Worm (Caenorhabditis elegans) whole organism, L3 larva: ENCODE results near the gene ung-1.

Experiments used
- R02D3.7 ChIP-seq: fragments of 150-350 bp; optimal IDR thresholded peaks from 2 replicates; lab custom pipeline; 2014; ENCODE audit warnings: missing biosample characterization, missing genetic modification characterization
- ZK546.5 ChIP-seq: sonication (generic microtip); optimal IDR thresholded peaks from 2 replicates; lab custom pipeline; 2017; ENCODE audit warnings: missing biosample characterization, missing genetic modification characterization
- aly-2 ChIP-seq: fragments of 150-350 bp; optimal IDR thresholded peaks from 2 replicates; lab custom pipeline; 2014; ENCODE audit warnings: missing biosample characterization, missing genetic modification characterization
- ama-1 ChIP-seq: fragments of 150-350 bp; optimal IDR thresholded peaks from 2 replicates; lab custom pipeline; 2018
- ceh-16 ChIP-seq: sonication (generic microtip); optimal IDR thresholded peaks from 2 replicates; lab custom pipeline; 2017; ENCODE audit warnings: missing biosample characterization, missing genetic modification characterization
- ceh-28 ChIP-seq: fragments of 150-350 bp; optimal IDR thresholded peaks from 2 replicates; lab custom pipeline; 2014; ENCODE audit warnings: missing biosample characterization, missing genetic modification reagents, missing genetic modification characterization
- egl-27 ChIP-seq: sonication (generic microtip); optimal IDR thresholded peaks from 4 replicates; lab custom pipeline; 2017; ENCODE audit warnings: missing biosample characterization, missing genetic modification reagents, missing genetic modification characterization
- elt-1 ChIP-seq: fragments of 150-350 bp; optimal IDR thresholded peaks from 2 replicates; lab custom pipeline; 2014; ENCODE audit warnings: missing biosample characterization, missing genetic modification characterization
- elt-2 ChIP-seq: sonication (generic microtip); optimal IDR thresholded peaks from 2 replicates; lab custom pipeline; 2016; ENCODE audit warnings: missing genetic modification reagents, mild to moderate bottlenecking, missing genetic modification characterization, missing compliant biosample characterization
- elt-3 ChIP-seq, 3 experiments: fragments of 150-350 bp in 1 of 3; sonication (generic microtip) in 2 of 3; optimal IDR thresholded peaks; 2 replicates in 2 of 3; 4 replicates in 1 of 3; lab custom pipeline; 2014 to 2017; ENCODE audit warnings: missing biosample characterization in 3 of 3, missing genetic modification characterization in 3 of 3
- eor-1 ChIP-seq, 2 experiments: fragments of 150-350 bp; optimal IDR thresholded peaks; 2 replicates each; lab custom pipeline; 2014 to 2018; ENCODE audit warnings: missing biosample characterization in 2 of 2, missing genetic modification characterization in 2 of 2
- fkh-10 ChIP-seq: sonication (generic microtip); optimal IDR thresholded peaks from 2 replicates; lab custom pipeline; 2017; ENCODE audit warnings: missing biosample characterization, missing genetic modification reagents, missing genetic modification characterization
- fos-1 ChIP-seq: fragments of 150-350 bp; optimal IDR thresholded peaks from 2 replicates; lab custom pipeline; 2014; ENCODE audit warnings: missing biosample characterization, missing genetic modification characterization
- hmg-11 ChIP-seq: sonication (generic microtip); optimal IDR thresholded peaks from 2 replicates; lab custom pipeline; 2016; ENCODE audit warnings: missing genetic modification characterization, missing compliant biosample characterization
- lin-15B ChIP-seq: fragments of 150-350 bp; optimal IDR thresholded peaks from 2 replicates; lab custom pipeline; 2014; ENCODE audit warnings: missing biosample characterization, missing genetic modification characterization
- lsy-12 ChIP-seq: sonication (generic microtip); optimal IDR thresholded peaks from 2 replicates; lab custom pipeline; 2016; ENCODE audit warnings: mild to moderate bottlenecking, missing genetic modification characterization, missing compliant biosample characterization
- mdl-1 ChIP-seq: fragments of 150-350 bp; optimal IDR thresholded peaks from 2 replicates; lab custom pipeline; 2014; ENCODE audit warnings: missing biosample characterization, missing genetic modification characterization
- mml-1 ChIP-seq: fragments of 150-350 bp; sonication (generic microtip); optimal IDR thresholded peaks from 3 replicates; lab custom pipeline; 2014; ENCODE audit warnings: missing biosample characterization, missing genetic modification characterization
- nfya-1 ChIP-seq: sonication (generic microtip); optimal IDR thresholded peaks from 2 replicates; lab custom pipeline; 2017; ENCODE audit warnings: missing genetic modification characterization, mild to moderate bottlenecking, missing compliant biosample characterization, antibody characterized with exemption, moderate library complexity; ENCODE audit not compliant: insufficient read depth
- nhr-11 ChIP-seq: fragments of 150-350 bp; optimal IDR thresholded peaks from 2 replicates; lab custom pipeline; 2014; ENCODE audit warnings: missing biosample characterization, missing genetic modification characterization
- nhr-12 ChIP-seq: fragments of 150-350 bp; optimal IDR thresholded peaks from 2 replicates; lab custom pipeline; 2014; ENCODE audit warnings: missing biosample characterization, missing genetic modification characterization
- nhr-237 ChIP-seq: fragments of 150-350 bp; optimal IDR thresholded peaks from 2 replicates; lab custom pipeline; 2014; ENCODE audit warnings: missing biosample characterization, missing genetic modification characterization
- nhr-25 ChIP-seq: sonication (generic microtip); optimal IDR thresholded peaks from 2 replicates; lab custom pipeline; 2017; ENCODE audit warnings: missing biosample characterization, missing genetic modification characterization
- nhr-28 ChIP-seq: fragments of 150-350 bp; optimal IDR thresholded peaks from 2 replicates; lab custom pipeline; 2014; ENCODE audit warnings: missing biosample characterization, missing genetic modification characterization
- nhr-76 ChIP-seq: fragments of 150-350 bp; sonication (generic microtip); optimal IDR thresholded peaks from 5 replicates; lab custom pipeline; 2014; ENCODE audit warnings: missing biosample characterization, missing genetic modification characterization
- nhr-77 ChIP-seq: fragments of 150-350 bp; optimal IDR thresholded peaks from 2 replicates; lab custom pipeline; 2014; ENCODE audit warnings: missing biosample characterization, missing genetic modification characterization
- pha-4 ChIP-seq: fragments of 150-350 bp; optimal IDR thresholded peaks from 2 replicates; lab custom pipeline; 2014; ENCODE audit warnings: missing biosample characterization, missing genetic modification reagents, missing genetic modification characterization
- sea-2 ChIP-seq: fragments of 150-350 bp; sonication (generic microtip); optimal IDR thresholded peaks from 4 replicates; lab custom pipeline; 2014; ENCODE audit warnings: missing biosample characterization, missing genetic modification reagents, missing genetic modification characterization
- skn-1 ChIP-seq: fragments of 150-350 bp; optimal IDR thresholded peaks from 2 replicates; lab custom pipeline; 2014; ENCODE audit warnings: missing biosample characterization, missing genetic modification characterization
- snpc-4 ChIP-seq: fragments of 150-350 bp; optimal IDR thresholded peaks from 2 replicates; lab custom pipeline; 2014; ENCODE audit warnings: missing biosample characterization, missing genetic modification characterization
- ztf-11 ChIP-seq: fragments of 150-350 bp; optimal IDR thresholded peaks from 2 replicates; lab custom pipeline; 2014; ENCODE audit warnings: missing biosample characterization, missing genetic modification characterization

ung-1 gene

DNA sequence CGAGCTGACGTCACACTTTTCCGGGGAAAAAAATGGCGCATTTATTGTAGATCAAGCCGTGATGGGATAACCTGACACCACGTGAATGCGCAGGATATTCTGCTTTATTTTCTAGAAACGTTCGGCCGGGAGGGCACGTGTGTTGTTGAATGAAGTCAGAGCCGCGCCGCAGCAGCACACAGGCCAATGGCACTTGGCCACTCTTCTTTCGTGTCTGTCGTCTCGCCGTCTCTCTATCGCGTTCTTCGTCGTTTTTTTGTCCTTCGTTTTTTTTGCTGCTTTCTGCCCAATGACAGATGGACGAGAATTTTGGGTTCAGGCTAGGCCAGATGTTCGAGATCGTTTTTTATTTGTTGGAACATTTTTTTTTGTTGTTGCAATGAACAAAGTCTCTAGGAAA is 7.6 kb upstream of the ung-1 start (continued):
- TF ChIP-seq nhr-12 (tag; lab: Kevin White, UChicago) (no peak), nhr-237 (tag; lab: Kevin White, UChicago) (no peak), mdl-1 (tag; lab: Kevin White, UChicago) (no peak), elt-1 (tag; lab: Kevin White, UChicago) (no peak), nfya-1 (tag; lab: Kevin White, UChicago) (peak; percentile 93), lsy-12 (tag; lab: Kevin White, UChicago) (no peak), ZK546.5 (tag; lab: Kevin White, UChicago) (no peak), ama-1 (lab: Kevin White, UChicago) (no peak), nhr-76 (no peak), eor-1 (tag; optimal IDR thresholded peaks at IDR 0.05; lab: Kevin White, UChicago) (no peak), elt-3 (tag; optimal IDR thresholded peaks at IDR 0.05; lab: Kevin White, UChicago) (no peak), sea-2 (GFP tag; lab: Kevin White, UChicago) (no peak), nhr-28 (tag; lab: Kevin White, UChicago) (no peak), skn-1 (tag; lab: Kevin White, UChicago) (no peak), nhr-25 (tag; lab: Kevin White, UChicago) (peak; percentile 2), snpc-4 (tag; lab: Kevin White, UChicago) (peak; percentile 39), fos-1 (tag; lab: Kevin White, UChicago) (no peak), mml-1 (tag; lab: Kevin White, UChicago) (no peak), fkh-10 (no peak), lin-15B (tag; lab: Kevin White, UChicago) (peak; percentile 87), nhr-77 (tag; lab: Kevin White, UChicago) (no peak), nhr-11 (no peak)

DNA sequence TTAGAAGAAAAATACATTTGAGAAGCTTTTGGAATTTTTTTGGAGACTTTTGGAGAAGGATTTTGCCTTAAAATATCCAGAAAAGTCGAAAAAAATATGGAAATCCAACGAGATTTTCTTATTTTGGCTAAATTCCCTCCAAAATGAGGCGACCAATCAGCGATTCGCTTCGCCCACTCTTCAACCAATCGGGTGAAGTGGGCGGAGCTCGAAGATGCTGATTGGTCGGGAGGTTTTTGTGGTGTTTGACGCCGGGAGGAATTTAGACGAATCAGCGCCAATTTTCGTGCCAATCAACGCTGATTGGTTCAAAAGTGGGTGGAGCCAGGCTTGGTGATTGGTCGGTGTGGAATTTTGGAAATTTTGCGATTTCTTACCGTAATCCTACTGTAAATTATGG is 6.8 kb upstream of the ung-1 start:
- TF ChIP-seq ceh-28 (tag; lab: Kevin White, UChicago) (no peak), nfya-1 (tag; lab: Kevin White, UChicago) (peak; percentile 96), R02D3.7 (tag; lab: Kevin White, UChicago) (no peak)

DNA sequence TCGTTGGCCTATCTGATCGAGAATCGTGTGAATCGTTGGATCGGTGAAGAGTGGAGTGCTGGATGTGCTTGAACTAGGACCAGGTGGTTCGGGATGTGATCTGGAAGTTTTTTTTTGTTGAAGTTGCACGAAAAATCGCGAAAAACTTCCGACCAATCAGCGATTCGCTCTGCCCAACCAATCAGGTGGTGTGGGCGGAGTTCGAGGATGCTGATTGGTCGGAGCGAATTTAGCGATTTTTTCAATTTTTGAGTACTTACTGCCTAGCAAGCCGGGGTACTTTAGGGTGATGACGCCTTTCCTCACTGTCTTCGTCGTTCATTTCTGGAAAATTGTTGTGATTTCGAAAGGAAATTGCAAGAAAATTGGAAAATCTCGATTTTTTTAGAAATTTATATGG is 4.8 kb upstream of the ung-1 start, which contains the start of gene Y56A3A.30:
Gene Y56A3A.30, minus strand, starts transcription at position 324 of the 400 bp plus-strand sequence.
- no peak for TF ChIP-seq R02D3.7 (tag; lab: Kevin White, UChicago)
- TF ChIP-seq nfya-1 (tag; lab: Kevin White, UChicago), result peak; percentile 91
- TF ChIP-seq snpc-4 (tag; lab: Kevin White, UChicago), result no peak
- no peak for TF ChIP-seq elt-2

DNA sequence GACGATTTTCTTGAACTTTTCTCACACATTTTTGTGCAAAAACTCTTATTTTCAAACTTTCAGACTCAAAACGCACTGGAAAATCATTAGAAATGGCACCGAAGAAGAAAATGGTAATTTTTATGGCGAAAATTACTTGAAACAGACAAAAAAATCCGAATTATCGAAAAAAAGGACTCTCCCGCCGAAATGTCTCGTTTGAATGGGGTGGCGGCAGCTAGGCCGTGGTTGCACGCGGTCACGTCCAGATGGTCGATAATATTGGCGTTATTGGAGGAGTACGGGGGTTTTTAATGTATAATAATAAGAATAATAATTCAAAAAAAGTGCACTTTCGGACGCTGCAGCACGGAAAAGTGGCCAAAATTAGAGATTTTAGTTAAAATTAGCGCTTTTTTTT is 518 bp upstream of the ung-1 start, which contains the start of gene Y56A3A.31:
Gene Y56A3A.31, plus strand, starts transcription at position 64 of the 400 bp plus-strand sequence.
- TF ChIP-seq pha-4 (tag; lab: Kevin White, UChicago) (peak; percentile 7), nfya-1 (tag; lab: Kevin White, UChicago) (peak; percentile 35), nhr-11 (no peak)
- TF ChIP-seq, all 47 proteins: peak for 2

DNA sequence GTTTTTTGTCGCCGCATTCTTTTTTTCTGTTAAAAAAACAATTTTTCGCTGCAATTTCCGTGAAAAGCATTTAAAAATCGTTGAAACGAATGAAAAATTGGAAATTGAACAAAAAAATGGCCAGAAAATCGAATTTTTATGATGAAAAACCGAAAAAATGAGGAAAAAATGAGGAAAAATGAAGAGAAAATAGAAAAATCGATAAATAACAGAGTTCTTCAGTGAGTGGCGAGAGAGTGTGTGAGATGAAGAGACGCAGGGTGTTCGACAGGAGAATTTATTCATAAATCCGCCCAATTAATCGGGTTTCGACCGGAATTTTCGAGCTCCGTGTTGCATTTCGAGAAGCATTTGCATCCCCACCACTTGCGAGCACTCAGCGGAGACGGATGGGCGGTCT is 2.6 kb downstream of the ung-1 start, which contains the start of gene Y56A3A.28:
Gene Y56A3A.28, minus strand, starts transcription at position 33 of the 400 bp plus-strand sequence.
- TF ChIP-seq aly-2 (tag; lab: Kevin White, UChicago), result no peak
- peak; percentile 61 for TF ChIP-seq ceh-28 (tag; lab: Kevin White, UChicago)
- TF ChIP-seq ztf-11 (tag; lab: Kevin White, UChicago), result no peak
- no peak for TF ChIP-seq nhr-28 (tag; lab: Kevin White, UChicago)
- no peak for TF ChIP-seq nhr-25 (tag; lab: Kevin White, UChicago)
- TF ChIP-seq nhr-11, result no peak
- TF ChIP-seq hmg-11 (tag; lab: Kevin White, UChicago), result peak; percentile 46

DNA sequence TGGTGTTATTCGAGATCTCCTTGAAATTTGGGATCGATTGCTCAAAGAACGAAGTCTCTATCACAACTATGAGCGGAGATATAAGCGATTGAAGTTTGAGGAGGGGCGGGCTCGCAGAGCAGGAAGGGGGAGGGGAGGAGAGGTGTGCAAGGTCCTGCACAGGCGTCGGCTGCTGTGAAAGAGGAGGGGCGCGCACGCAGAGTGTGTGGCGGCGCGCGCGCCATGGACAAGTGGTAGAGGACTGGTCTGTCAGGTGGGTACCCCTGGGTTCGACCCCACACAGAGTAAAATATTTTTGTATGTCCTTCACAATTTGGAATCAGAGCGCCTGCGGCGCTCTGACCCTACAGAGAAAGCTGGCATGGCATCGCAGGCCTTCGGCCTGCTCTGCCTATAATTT is 6.8 kb downstream of the ung-1 start:
- TF ChIP-seq snpc-4 (tag; lab: Kevin White, UChicago), result peak; percentile 4

DNA sequence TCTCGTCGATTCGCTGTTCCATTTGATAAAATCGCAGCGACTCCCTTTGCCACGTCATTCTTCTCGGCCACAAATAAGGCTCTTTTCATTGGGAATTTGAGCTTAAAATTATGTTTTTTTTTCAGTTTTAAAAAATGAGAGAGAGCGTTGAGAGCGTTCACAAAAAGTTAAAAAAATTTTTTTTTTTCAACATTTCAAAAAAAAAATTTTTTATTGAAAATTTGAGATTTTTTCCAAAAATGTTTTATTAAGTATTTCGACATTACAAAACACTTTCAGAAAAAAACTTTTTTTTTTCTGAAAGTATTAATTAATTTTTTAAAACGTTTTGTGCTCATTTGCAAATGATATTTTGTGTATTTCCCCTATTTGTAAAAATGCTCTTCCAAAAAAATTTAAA is 13.8 kb downstream of the ung-1 start, which contains the start of gene top-3:
Gene top-3, minus strand, starts transcription at position 101 of the 400 bp plus-strand sequence.
- TF ChIP-seq snpc-4 (tag; lab: Kevin White, UChicago) (no peak), ceh-16 (tag; lab: Kevin White, UChicago) (no peak), nhr-77 (tag; lab: Kevin White, UChicago) (no peak), egl-27 (no peak)
